Worm (Caenorhabditis elegans) whole organism, early embryonic: ENCODE measurements around the gene F49E2.5.

Source experiments
- B0310.2 ChIP-seq: sonication (generic microtip); optimal IDR thresholded peaks from 2 replicates; lab custom pipeline; 2016; ENCODE audit warnings: mild to moderate bottlenecking, missing genetic modification characterization, missing compliant biosample characterization
- F13C5.2 ChIP-seq: sonication (generic microtip); optimal IDR thresholded peaks from 2 replicates; lab custom pipeline; 2017; ENCODE audit warnings: mild to moderate bottlenecking, missing genetic modification characterization, inconsistent platforms, missing compliant biosample characterization
- aly-1 ChIP-seq: sonication (generic microtip); optimal IDR thresholded peaks from 2 replicates; lab custom pipeline; 2016; ENCODE audit warnings: missing genetic modification characterization, missing compliant biosample characterization
- ama-1 ChIP-seq: fragments of 150-350 bp; optimal IDR thresholded peaks from 2 replicates; lab custom pipeline; 2014
- ceh-13 ChIP-seq: fragments of 200-800 bp; sonication (Bioruptor generic); optimal IDR thresholded peaks from 2 replicates; lab custom pipeline; 2018; ENCODE audit warnings: mild to moderate bottlenecking, missing genetic modification characterization, missing compliant biosample characterization
- flt-1 ChIP-seq: fragments of 200-800 bp; sonication (Bioruptor generic); IDR thresholded peaks from 2 replicates; pipeline ENCODE4 v1.3.6; 2022; ENCODE audit warnings: missing genetic modification characterization, missing compliant biosample characterization
- scrt-1 ChIP-seq: fragments of 200-800 bp; sonication (Bioruptor generic); IDR thresholded peaks from 2 replicates; pipeline ENCODE4 v1.3.6; 2022; ENCODE audit warnings: missing genetic modification characterization, missing compliant biosample characterization

DNA sequence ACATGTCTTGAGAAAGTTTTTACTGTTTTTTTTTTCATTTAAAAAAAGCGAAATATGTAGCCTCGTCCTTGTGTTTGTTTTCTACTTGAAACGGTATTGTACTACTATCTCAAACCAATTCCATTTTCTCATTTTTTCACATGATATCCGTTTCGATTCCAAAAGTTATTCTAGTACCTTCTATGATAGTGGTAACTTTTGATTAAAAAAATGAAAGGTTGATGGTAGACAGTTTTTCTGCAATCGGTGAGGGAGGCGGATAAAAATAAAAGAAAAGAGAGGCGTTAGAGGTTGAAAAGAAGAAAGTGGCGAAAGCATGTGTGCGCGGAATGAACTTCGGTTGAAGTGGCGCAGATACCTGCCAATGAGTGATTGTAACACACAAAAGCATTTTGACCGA, 15.6 kb upstream of the F49E2.5 start:
- TF ChIP-seq ama-1 (lab: Kevin White, UChicago) = no peak
- TF ChIP-seq ceh-13 (GFP tag; lab: Kevin White, UChicago) = no peak
- no peak for TF ChIP-seq B0310.2 (tag; lab: Kevin White, UChicago)
- TF ChIP-seq flt-1 (GFP tag; lab: Robert Waterston, UW) = no peak
- no peak for TF ChIP-seq aly-1 (tag; lab: Kevin White, UChicago)
- TF ChIP-seq scrt-1 (GFP tag; lab: Robert Waterston, UW) = no peak
- TF ChIP-seq F13C5.2 = no peak
